Worm (Caenorhabditis elegans) whole organism, mixed stage, embryonic: Measurements from ENCODE around the gene cth-1.

Experiments used
- M03D4.4 ChIP-seq: sonication (generic microtip); optimal IDR thresholded peaks from 2 replicates; lab custom pipeline; 2017; ENCODE audit warnings: mild to moderate bottlenecking, missing genetic modification characterization, missing compliant biosample characterization
- blmp-1 ChIP-seq: fragments of 150-350 bp; optimal IDR thresholded peaks from 2 replicates; lab custom pipeline; 2014; ENCODE audit warnings: missing biosample characterization, missing genetic modification characterization
- hlh-1 ChIP-seq: fragments of 150-350 bp; optimal IDR thresholded peaks from 2 replicates; lab custom pipeline; 2014; ENCODE audit warnings: missing biosample characterization, missing genetic modification reagents, missing genetic modification characterization
- lin-32 ChIP-seq: fragments of 200-800 bp; sonication (Bioruptor generic); optimal IDR thresholded peaks from 2 replicates; lab custom pipeline; 2018; ENCODE audit warnings: mild to moderate bottlenecking, missing genetic modification characterization, missing compliant biosample characterization
- mab-5 ChIP-seq: fragments of 150-350 bp; optimal IDR thresholded peaks from 2 replicates; lab custom pipeline; 2014; ENCODE audit warnings: missing biosample characterization, missing genetic modification characterization
- nhr-28 ChIP-seq: fragments of 150-350 bp; optimal IDR thresholded peaks from 2 replicates; lab custom pipeline; 2014; ENCODE audit warnings: missing biosample characterization, missing genetic modification characterization
- snpc-4 ChIP-seq: fragments of 150-350 bp; optimal IDR thresholded peaks from 2 replicates; lab custom pipeline; 2014; ENCODE audit warnings: missing biosample characterization, missing genetic modification characterization
- unc-62 ChIP-seq: fragments of 150-350 bp; optimal IDR thresholded peaks from 2 replicates; lab custom pipeline; 2014; ENCODE audit warnings: missing biosample characterization, missing genetic modification reagents, missing genetic modification characterization

DNA sequence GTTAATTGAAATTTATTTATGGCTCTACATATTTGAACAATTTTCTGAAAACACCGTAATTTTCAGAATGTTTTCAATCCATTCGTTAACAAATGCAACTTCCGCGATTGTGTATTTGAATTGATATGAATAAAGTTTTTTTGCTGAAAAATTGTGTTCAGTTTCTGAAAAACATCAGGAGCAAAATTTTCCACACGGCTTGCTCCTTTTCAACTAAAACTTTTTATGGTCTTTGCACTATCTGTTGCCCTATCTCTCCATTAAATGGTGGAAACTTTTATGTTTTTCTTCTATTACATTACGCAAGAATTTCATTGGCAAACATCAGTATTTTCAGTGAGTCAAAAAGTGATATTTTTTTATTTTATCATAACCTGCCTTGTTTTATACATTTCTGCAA lies 48.3 kb downstream of the cth-1 start, which contains the start of gene F10A3.4:
- TF ChIP-seq snpc-4 (tag; lab: Kevin White, UChicago), result no peak
- TF ChIP-seq unc-62, result no peak
- TF ChIP-seq nhr-28 (tag; lab: Kevin White, UChicago), result no peak
- TF ChIP-seq M03D4.4, result no peak
- TF ChIP-seq blmp-1, result no peak
- no peak for TF ChIP-seq hlh-1 (tag; lab: Kevin White, UChicago)
- TF ChIP-seq mab-5 (tag; lab: Kevin White, UChicago), result no peak
- no peak for TF ChIP-seq lin-32
